Worm (Caenorhabditis elegans) whole organism, early embryonic: ENCODE data around the gene B0228.9.

Experiments used
- ama-1 ChIP-seq: fragments of 150-350 bp; optimal IDR thresholded peaks from 2 replicates; lab custom pipeline; 2014
- flt-1 ChIP-seq: fragments of 200-800 bp; sonication (Bioruptor generic); IDR thresholded peaks from 2 replicates; pipeline ENCODE4 v1.3.6; 2022; ENCODE audit warnings: missing genetic modification characterization, missing compliant biosample characterization
- hmbx-1 ChIP-seq: sonication (generic microtip); optimal IDR thresholded peaks from 2 replicates; lab custom pipeline; 2016; ENCODE audit warnings: mild to moderate bottlenecking, missing genetic modification characterization, missing compliant biosample characterization
- hnd-1 ChIP-seq: sonication (generic microtip); optimal IDR thresholded peaks from 2 replicates; lab custom pipeline; 2016; ENCODE audit warnings: missing genetic modification characterization, missing compliant biosample characterization
- pes-1 ChIP-seq: fragments of 200-800 bp; sonication (Bioruptor generic); IDR thresholded peaks from 2 replicates; pipeline ENCODE4 v1.3.6; 2022; ENCODE audit warnings: missing genetic modification reagents, missing genetic modification characterization, missing compliant biosample characterization
- scrt-1 ChIP-seq: fragments of 200-800 bp; sonication (Bioruptor generic); IDR thresholded peaks from 2 replicates; pipeline ENCODE4 v1.3.6; 2022; ENCODE audit warnings: missing genetic modification characterization, missing compliant biosample characterization
- sea-1 ChIP-seq: fragments of 200-800 bp; sonication (Bioruptor generic); conservative IDR thresholded peaks from 2 replicates; pipeline ENCODE4 v1.3.6; 2022; ENCODE audit warnings: missing genetic modification characterization, missing compliant biosample characterization
- tbx-11 ChIP-seq: fragments of 200-800 bp; sonication (Bioruptor generic); IDR thresholded peaks from 2 replicates; pipeline ENCODE4 v1.3.6; 2022; ENCODE audit warnings: missing genetic modification characterization, missing compliant biosample characterization

DNA sequence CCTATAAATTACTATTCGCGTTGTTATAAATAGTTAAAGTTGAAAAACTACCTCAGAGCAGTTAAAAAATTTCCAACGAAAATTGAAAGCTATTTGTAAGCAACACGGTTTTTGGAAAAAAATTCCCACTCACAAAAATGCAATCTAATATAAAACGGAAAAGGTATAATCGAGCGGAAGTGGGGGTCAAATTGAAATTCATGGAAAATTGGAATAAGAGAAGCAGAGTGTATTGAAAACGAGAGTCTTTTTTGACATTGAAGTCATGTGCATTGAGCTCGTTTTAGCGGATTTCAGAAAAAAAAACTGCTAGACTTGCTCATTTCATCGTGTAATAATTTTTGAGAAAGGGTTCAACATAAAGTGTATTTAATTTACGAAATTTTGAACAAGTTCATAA is 6.8 kb upstream of the B0228.9 start:
- TF ChIP-seq tbx-11 (GFP tag; lab: Robert Waterston, UW) = no peak
- TF ChIP-seq flt-1 (GFP tag; lab: Robert Waterston, UW) = no peak
- TF ChIP-seq ama-1 (lab: Kevin White, UChicago) = no peak
- no peak for TF ChIP-seq pes-1
- TF ChIP-seq scrt-1 (GFP tag; lab: Robert Waterston, UW) = no peak
- no peak for TF ChIP-seq hmbx-1
- no peak for TF ChIP-seq sea-1 (GFP tag; lab: Robert Waterston, UW)
- no peak for TF ChIP-seq hnd-1
